Fruit fly (Drosophila melanogaster) Kc167 (cell line): Measurements from ENCODE around the gene Ostgamma.

Experiments used
- Myc ChIP-seq: fragments of >200 bp; optimal IDR thresholded peaks from 2 replicates; lab custom pipeline; 2017; ENCODE audit warnings: missing external identifiers
- h ChIP-seq: fragments of >200 bp; optimal IDR thresholded peaks from 3 replicates; lab custom pipeline; 2018; ENCODE audit warnings: missing external identifiers
- psq ChIP-seq: fragments of >200 bp; optimal IDR thresholded peaks from 2 replicates; lab custom pipeline; 2017; ENCODE audit warnings: missing external identifiers
- ttk ChIP-seq: sonication (Bioruptor generic); optimal IDR thresholded peaks from 2 replicates; lab custom pipeline; 2017; ENCODE audit warnings: missing external identifiers

DNA sequence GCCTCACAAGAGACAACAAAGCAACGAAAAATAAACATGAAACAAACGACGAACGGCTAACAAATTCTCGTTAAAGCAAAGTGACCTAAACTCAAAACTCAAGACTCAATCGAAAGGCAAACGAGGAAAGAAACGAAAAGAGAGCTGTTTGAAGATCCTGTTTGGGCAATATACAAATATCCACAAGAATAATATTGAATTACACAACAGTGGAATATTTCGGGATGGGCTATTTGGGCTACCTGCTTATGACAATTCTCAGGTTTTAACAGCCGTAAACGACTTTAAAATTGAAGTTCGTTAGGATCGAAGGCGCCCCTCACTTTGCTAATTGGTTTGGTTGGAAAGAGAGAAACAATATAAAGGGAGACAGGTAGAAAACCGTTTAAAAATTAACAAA lies 31.7 kb downstream of the Ostgamma start:
- TF ChIP-seq Myc (lab: Kevin White, UChicago) (no peak), h (lab: Kevin White, UChicago) (no peak), psq (lab: Kevin White, UChicago) (no peak), ttk (lab: Kevin White, UChicago) (no peak)
